Fruit fly (Drosophila melanogaster) whole organism, embryonic: ENCODE measurements around the gene CG8301.
A peak's percentile ranks its signal among the peaks of the same experiment; 100 is the strongest.

Source experiments
- Ada2b ChIP-seq: fragments of 200-800 bp; sonication (Bioruptor generic); IDR thresholded peaks from 2 replicates; pipeline ENCODE4 v1.3.6; 2022; ENCODE audit warnings: missing biosample characterization, missing genetic modification characterization
- CG10979 ChIP-seq: fragments of 200-800 bp; sonication (Bioruptor generic); optimal IDR thresholded peaks from 2 replicates; lab custom pipeline; 2018; ENCODE audit warnings: missing biosample characterization, mild to moderate bottlenecking, missing genetic modification characterization, moderate library complexity
- CG12219 ChIP-seq: fragments of 200-800 bp; sonication (Bioruptor generic); optimal IDR thresholded peaks from 3 replicates; lab custom pipeline; 2018; ENCODE audit warnings: missing biosample characterization, mild to moderate bottlenecking, missing genetic modification characterization
- CG12659 ChIP-seq: fragments of 200-800 bp; sonication (Bioruptor generic); optimal IDR thresholded peaks from 3 replicates; lab custom pipeline; 2017; ENCODE audit warnings: mild to moderate bottlenecking, missing biosample characterization, missing genetic modification reagents, missing genetic modification characterization
- CG12769 ChIP-seq: fragments of 200-800 bp; sonication (Bioruptor generic); optimal IDR thresholded peaks from 2 replicates; lab custom pipeline; 2019; ENCODE audit warnings: missing biosample characterization, mild to moderate bottlenecking, missing genetic modification characterization, moderate library complexity
- CG14441 ChIP-seq: fragments of 200-800 bp; sonication (Bioruptor generic); IDR thresholded peaks from 2 replicates; pipeline ENCODE4 v1.3.6; 2022; ENCODE audit warnings: missing biosample characterization, missing genetic modification characterization
- CG16863 ChIP-seq: fragments of 200-800 bp; sonication (Bioruptor generic); optimal IDR thresholded peaks from 3 replicates; lab custom pipeline; 2016; ENCODE audit warnings: missing biosample characterization, missing genetic modification characterization
- CG17612 ChIP-seq: fragments of 200-800 bp; sonication (Bioruptor generic); IDR thresholded peaks from 2 replicates; pipeline ENCODE4 v1.3.6; 2022; ENCODE audit warnings: missing biosample characterization, missing genetic modification characterization
- CG18262 ChIP-seq: fragments of 200-800 bp; optimal IDR thresholded peaks from 3 replicates; lab custom pipeline; 2019; ENCODE audit warnings: missing biosample characterization, mild to moderate bottlenecking, missing genetic modification characterization, moderate library complexity
- CG18764 ChIP-seq: fragments of 200-800 bp; sonication (Bioruptor generic); optimal IDR thresholded peaks from 3 replicates; lab custom pipeline; 2016; ENCODE audit warnings: missing biosample characterization, missing genetic modification characterization
- CG4404 ChIP-seq: fragments of 200-800 bp; sonication (Bioruptor generic); IDR thresholded peaks from 2 replicates; pipeline ENCODE4 v1.3.6; 2022; ENCODE audit warnings: missing biosample characterization, missing genetic modification characterization
- CG6791 ChIP-seq: fragments of 200-800 bp; sonication (Bioruptor generic); IDR thresholded peaks from 3 replicates; pipeline ENCODE4 v1.3.6; 2022; ENCODE audit warnings: missing biosample characterization, missing genetic modification characterization; ENCODE audit not compliant: partially characterized antibody
- CG7556 ChIP-seq: fragments of 200-800 bp; sonication (Bioruptor generic); optimal IDR thresholded peaks from 2 replicates; lab custom pipeline; 2017; ENCODE audit warnings: missing biosample characterization, mild to moderate bottlenecking, missing genetic modification characterization
- CG8359 ChIP-seq: fragments of 200-800 bp; sonication (Bioruptor generic); optimal IDR thresholded peaks from 2 replicates; lab custom pipeline; 2017; ENCODE audit warnings: missing biosample characterization, mild to moderate bottlenecking, missing genetic modification characterization, borderline replicate concordance
- CG9727 ChIP-seq: fragments of 200-800 bp; sonication (Bioruptor generic); optimal IDR thresholded peaks from 3 replicates; lab custom pipeline; 2017; ENCODE audit warnings: missing biosample characterization, mild to moderate bottlenecking, missing genetic modification characterization
- Chrac-16 ChIP-seq: fragments of 200-800 bp; sonication (Bioruptor generic); optimal IDR thresholded peaks from 3 replicates; lab custom pipeline; 2016; ENCODE audit warnings: missing biosample characterization, missing genetic modification characterization
- D19A ChIP-seq: fragments of 200-800 bp; optimal IDR thresholded peaks from 3 replicates; lab custom pipeline; 2019; ENCODE audit warnings: missing biosample characterization, mild to moderate bottlenecking, missing genetic modification characterization, moderate library complexity
- Dref ChIP-seq: fragments of 200-800 bp; sonication (Bioruptor generic); IDR thresholded peaks from 2 replicates; pipeline ENCODE4 v1.3.6; 2022; ENCODE audit warnings: missing biosample characterization, missing genetic modification characterization
- E2f1 ChIP-seq: fragments of 200-800 bp; sonication (Bioruptor generic); IDR thresholded peaks from 2 replicates; pipeline ENCODE4 v1.3.6; 2022; ENCODE audit warnings: missing biosample characterization, missing genetic modification characterization
- Elba2 ChIP-seq: fragments of 200-800 bp; sonication (Bioruptor generic); optimal IDR thresholded peaks from 3 replicates; lab custom pipeline; 2016; ENCODE audit warnings: missing biosample characterization, missing genetic modification characterization
- HLH3B ChIP-seq: fragments of 200-800 bp; sonication (Bioruptor generic); IDR thresholded peaks from 2 replicates; pipeline ENCODE4 v1.3.6; 2022; ENCODE audit warnings: missing biosample characterization, missing genetic modification characterization
- HLH4C ChIP-seq: fragments of 200-800 bp; sonication (Bioruptor generic); IDR thresholded peaks from 3 replicates; pipeline ENCODE4 v1.3.6; 2022; ENCODE audit warnings: missing biosample characterization, missing genetic modification characterization; ENCODE audit not compliant: partially characterized antibody
- Hr3 ChIP-seq: fragments of 200-800 bp; sonication (Bioruptor generic); optimal IDR thresholded peaks from 3 replicates; lab custom pipeline; 2016; ENCODE audit warnings: missing biosample characterization, missing genetic modification characterization
- Nf-YB ChIP-seq: fragments of 200-800 bp; sonication (Bioruptor generic); optimal IDR thresholded peaks from 3 replicates; lab custom pipeline; 2019; ENCODE audit warnings: missing biosample characterization, mild to moderate bottlenecking, missing genetic modification characterization, moderate library complexity
- PHDP ChIP-seq: fragments of 200-800 bp; sonication (Bioruptor generic); optimal IDR thresholded peaks from 3 replicates; lab custom pipeline; 2018; ENCODE audit warnings: missing biosample characterization, mild to moderate bottlenecking, missing genetic modification characterization, moderate library complexity
- Poxn ChIP-seq: fragments of 200-800 bp; sonication (Bioruptor generic); IDR thresholded peaks from 2 replicates; pipeline ENCODE4 v1.3.6; 2022; ENCODE audit warnings: missing biosample characterization, missing genetic modification characterization
- Ptx1 ChIP-seq: fragments of 200-800 bp; sonication (Bioruptor generic); IDR thresholded peaks from 2 replicates; pipeline ENCODE4 v1.3.6; 2022; ENCODE audit warnings: missing biosample characterization, missing genetic modification characterization
- az2 ChIP-seq: fragments of 200-800 bp; sonication (Bioruptor generic); optimal IDR thresholded peaks from 3 replicates; lab custom pipeline; 2016; ENCODE audit warnings: missing biosample characterization, missing genetic modification characterization
- bsh ChIP-seq, 2 experiments: fragments of 200-800 bp; sonication (Bioruptor generic); optimal IDR thresholded peaks; 2 replicates each; lab custom pipeline; 2017 to 2018; ENCODE audit warnings: mild to moderate bottlenecking in 2 of 2, missing biosample characterization in 2 of 2, missing genetic modification characterization in 2 of 2, moderate library complexity in 1 of 2
- cas ChIP-seq: fragments of 200-800 bp; sonication (Bioruptor generic); IDR thresholded peaks from 2 replicates; pipeline ENCODE4 v1.3.6; 2022; ENCODE audit warnings: missing biosample characterization, missing genetic modification characterization
- chif ChIP-seq, 2 experiments: fragments of 200-800 bp; sonication (Bioruptor generic); optimal IDR thresholded peaks; 3 replicates each; lab custom pipeline; 2016; ENCODE audit warnings: missing biosample characterization in 2 of 2, missing genetic modification characterization in 2 of 2
- chm ChIP-seq: fragments of 200-800 bp; sonication (Bioruptor generic); IDR thresholded peaks from 2 replicates; pipeline ENCODE4 v1.3.6; 2022; ENCODE audit warnings: missing biosample characterization, missing genetic modification characterization
- chn ChIP-seq: fragments of 200-800 bp; sonication (Bioruptor generic); optimal IDR thresholded peaks from 2 replicates; lab custom pipeline; 2016; ENCODE audit warnings: missing biosample characterization, missing genetic modification characterization
- crp ChIP-seq, 2 experiments: fragments of 200-800 bp; sonication (Bioruptor generic); optimal IDR thresholded peaks; 2 replicates in 1 of 2; 3 replicates in 1 of 2; lab custom pipeline; 2017; ENCODE audit warnings: missing biosample characterization in 2 of 2, missing genetic modification characterization in 2 of 2, mild to moderate bottlenecking in 1 of 2, moderate library complexity in 1 of 2
- dan ChIP-seq: fragments of 200-800 bp; sonication (Bioruptor generic); IDR thresholded peaks from 2 replicates; pipeline ENCODE4 v1.3.6; 2022; ENCODE audit warnings: missing biosample characterization, missing genetic modification characterization
- ems ChIP-seq: fragments of 200-800 bp; sonication (Bioruptor generic); optimal IDR thresholded peaks from 3 replicates; lab custom pipeline; 2016; ENCODE audit warnings: missing biosample characterization, missing genetic modification characterization
- en ChIP-seq: fragments of 200-800 bp; sonication (Bioruptor generic); optimal IDR thresholded peaks from 2 replicates; lab custom pipeline; 2016; ENCODE audit warnings: missing biosample characterization, missing genetic modification characterization
- gem ChIP-seq: fragments of 200-800 bp; sonication (Bioruptor generic); optimal IDR thresholded peaks from 2 replicates; lab custom pipeline; 2019; ENCODE audit warnings: missing biosample characterization, mild to moderate bottlenecking, missing genetic modification characterization, moderate library complexity
- gsb ChIP-seq: fragments of 200-800 bp; sonication (Bioruptor generic); IDR thresholded peaks from 2 replicates; pipeline ENCODE4 v1.3.6; 2022; ENCODE audit warnings: missing biosample characterization, missing genetic modification characterization
- ind ChIP-seq: fragments of 200-800 bp; sonication (Bioruptor generic); optimal IDR thresholded peaks from 3 replicates; lab custom pipeline; 2016; ENCODE audit warnings: missing biosample characterization, missing genetic modification characterization
- nau ChIP-seq: fragments of 200-800 bp; sonication (Bioruptor generic); optimal IDR thresholded peaks from 3 replicates; lab custom pipeline; 2017; ENCODE audit warnings: missing biosample characterization, mild to moderate bottlenecking, missing genetic modification characterization, missing genetic modification reagents
- sima ChIP-seq: fragments of 200-800 bp; sonication (Bioruptor generic); optimal IDR thresholded peaks from 2 replicates; lab custom pipeline; 2016; ENCODE audit warnings: missing biosample characterization, missing genetic modification characterization
- tin ChIP-seq: fragments of 200-800 bp; sonication (Bioruptor generic); optimal IDR thresholded peaks from 3 replicates; lab custom pipeline; 2016; ENCODE audit warnings: missing biosample characterization, missing genetic modification characterization
- unpg ChIP-seq: fragments of 200-800 bp; sonication (Bioruptor generic); optimal IDR thresholded peaks from 3 replicates; lab custom pipeline; 2018; ENCODE audit warnings: missing biosample characterization, mild to moderate bottlenecking, missing genetic modification characterization, moderate library complexity
- zfh1 ChIP-seq: fragments of 200-800 bp; sonication (Bioruptor generic); IDR thresholded peaks from 3 replicates; pipeline ENCODE4 v1.3.6; 2022; ENCODE audit warnings: missing biosample characterization, missing genetic modification characterization

The CG8301 gene

dm6 chr3R:9598099-9598498 lies 17.0 kb downstream of the CG8301 start (continued):
- peak; percentile 49; the same call in 1 of the 2 replicates for TF ChIP-seq chm
- peak; percentile 64 for TF ChIP-seq tin (GFP tag; lab: Kevin White, UChicago)
- peak; percentile 19 for TF ChIP-seq nau (GFP tag; lab: Kevin White, UChicago)
- TF ChIP-seq CG18262 (tag; lab: Kevin White, UChicago), result peak; percentile 64
- TF ChIP-seq CG17612 (GFP tag; lab: Robert Waterston, UW), result no peak
- peak; percentile 56 to 76 for TF ChIP-seq chif (GFP tag; optimal IDR thresholded peaks at IDR 0.05; lab: Kevin White, UChicago)
- TF ChIP-seq CG16863 (GFP tag; lab: Kevin White, UChicago), result peak; percentile 59
- TF ChIP-seq Ada2b (GFP tag; lab: Robert Waterston, UW), result no peak; the same call in 1 of the 2 replicates
- no peak for TF ChIP-seq Nf-YB (GFP tag; lab: Kevin White, UChicago)
- TF ChIP-seq CG6791 (GFP tag; lab: Robert Waterston, UW), result no peak
- TF ChIP-seq HLH3B, result 0 out of 2 replicates have a peak, but pooled peaks have one; percentile 31
- no peak for TF ChIP-seq Elba2 (GFP tag; lab: Kevin White, UChicago)
- TF ChIP-seq CG7556 (GFP tag; lab: Kevin White, UChicago), result peak; percentile 28
- TF ChIP-seq bsh (GFP tag; optimal IDR thresholded peaks at IDR 0.05; lab: Kevin White, UChicago), result peak; percentile 67 to 83
- TF ChIP-seq D19A, result peak; percentile 54
- peak; percentile 54 for TF ChIP-seq Ptx1
- TF ChIP-seq zfh1 (GFP tag; lab: Robert Waterston, UW), result peak; percentile 75
- peak; percentile 51 for TF ChIP-seq CG12769
- peak; percentile 55 for TF ChIP-seq Chrac-16 (GFP tag; lab: Kevin White, UChicago)
- TF ChIP-seq unpg (GFP tag; lab: Kevin White, UChicago), result peak; percentile 63
- peak; percentile 35 for TF ChIP-seq ind (GFP tag; lab: Kevin White, UChicago)
- TF ChIP-seq CG12219, result peak; percentile 59
- TF ChIP-seq CG12659, result peak; percentile 14
- peak; percentile 39 for TF ChIP-seq chn (GFP tag; lab: Kevin White, UChicago)
- peak; percentile 58 for TF ChIP-seq CG4404
- TF ChIP-seq CG9727 (GFP tag; lab: Kevin White, UChicago), result peak; percentile 12
- no peak for TF ChIP-seq crp (GFP tag; optimal IDR thresholded peaks at IDR 0.05; lab: Kevin White, UChicago)
- no peak for TF ChIP-seq sima (GFP tag; lab: Kevin White, UChicago)
- peak; percentile 13 for TF ChIP-seq CG18764 (GFP tag; lab: Kevin White, UChicago)
- TF ChIP-seq en (GFP tag; lab: Kevin White, UChicago), result no peak
- peak; percentile 53 for TF ChIP-seq CG8359 (GFP tag; lab: Kevin White, UChicago)
- TF ChIP-seq CG14441 (GFP tag; lab: Robert Waterston, UW), result peak; percentile 18; the same call in 1 of the 2 replicates
- peak; percentile 78 for TF ChIP-seq gem (tag; lab: Kevin White, UChicago)
- no peak for TF ChIP-seq ems (GFP tag; lab: Kevin White, UChicago)
- TF ChIP-seq CG10979, result peak; percentile 82
- TF ChIP-seq PHDP, result peak; percentile 43
- peak; percentile 59 for TF ChIP-seq az2
- no peak for TF ChIP-seq gsb (GFP tag; lab: Robert Waterston, UW)
- TF ChIP-seq Dref (GFP tag; lab: Robert Waterston, UW), result no peak
- peak; percentile 42; the same call in 1 of the 2 replicates for TF ChIP-seq E2f1 (GFP tag; lab: Robert Waterston, UW)
- no peak for TF ChIP-seq HLH4C (GFP tag; lab: Robert Waterston, UW)
- TF ChIP-seq Hr3 (GFP tag; lab: Kevin White, UChicago), result peak; percentile 32
- TF ChIP-seq cas (GFP tag; lab: Robert Waterston, UW), result no peak
- TF ChIP-seq Poxn (GFP tag; lab: Robert Waterston, UW), result no peak
- no peak for TF ChIP-seq dan (GFP tag; lab: Robert Waterston, UW)
- TF ChIP-seq, all 482 proteins: peak for 174
